Worm (Caenorhabditis elegans) whole organism, L1 larva: ENCODE data around the gene lgc-48.

ENCODE experiments used
- C04F5.9 ChIP-seq: sonication (generic microtip); optimal IDR thresholded peaks from 2 replicates; lab custom pipeline; 2016; ENCODE audit warnings: missing genetic modification characterization, missing compliant biosample characterization
- C34B4.2 ChIP-seq: sonication (generic microtip); optimal IDR thresholded peaks from 2 replicates; lab custom pipeline; 2017; ENCODE audit warnings: mild to moderate bottlenecking, missing genetic modification characterization, missing compliant biosample characterization
- aly-2 ChIP-seq: fragments of 150-350 bp; optimal IDR thresholded peaks from 2 replicates; lab custom pipeline; 2014; ENCODE audit warnings: missing biosample characterization, missing genetic modification characterization
- ama-1 ChIP-seq: fragments of 150-350 bp; optimal IDR thresholded peaks from 2 replicates; lab custom pipeline; 2014
- blmp-1 ChIP-seq: fragments of 150-350 bp; optimal IDR thresholded peaks from 2 replicates; lab custom pipeline; 2014; ENCODE audit warnings: missing biosample characterization, missing genetic modification characterization
- ceh-8 ChIP-seq: fragments of 200-800 bp; sonication (Bioruptor generic); optimal IDR thresholded peaks from 2 replicates; lab custom pipeline; 2018; ENCODE audit warnings: mild to moderate bottlenecking, missing genetic modification characterization, moderate library complexity, missing compliant biosample characterization
- ceh-90 ChIP-seq: sonication (generic microtip); optimal IDR thresholded peaks from 2 replicates; lab custom pipeline; 2016; ENCODE audit warnings: missing genetic modification characterization, missing compliant biosample characterization
- dsc-1 ChIP-seq: sonication (generic microtip); optimal IDR thresholded peaks from 2 replicates; lab custom pipeline; 2016; ENCODE audit warnings: mild to moderate bottlenecking, missing genetic modification characterization, missing compliant biosample characterization
- efl-1 ChIP-seq, 4 experiments: fragments of 150-350 bp; optimal IDR thresholded peaks in 3 of 4; peaks in 1 of 4; 1 replicate in 1 of 4; 2 replicates in 3 of 4; lab custom pipeline; 2014; ENCODE audit warnings: missing biosample characterization in 2 of 4, missing genetic modification characterization in 2 of 4, missing genetic modification reagents in 2 of 4
- efl-3 ChIP-seq: fragments of 200-800 bp; sonication (Bioruptor generic); optimal IDR thresholded peaks from 2 replicates; lab custom pipeline; 2018; ENCODE audit warnings: mild to moderate bottlenecking, missing genetic modification characterization, missing compliant biosample characterization
- elt-2 ChIP-seq: sonication (generic microtip); optimal IDR thresholded peaks from 2 replicates; lab custom pipeline; 2016; ENCODE audit warnings: missing genetic modification characterization, mild to moderate bottlenecking, inconsistent platforms, missing compliant biosample characterization, missing genetic modification reagents
- fkh-8 ChIP-seq: sonication (generic microtip); optimal IDR thresholded peaks from 2 replicates; lab custom pipeline; 2016; ENCODE audit warnings: mild to moderate bottlenecking, missing genetic modification characterization, missing compliant biosample characterization
- fos-1 ChIP-seq: fragments of 150-350 bp; optimal IDR thresholded peaks from 2 replicates; lab custom pipeline; 2014; ENCODE audit warnings: missing biosample characterization, missing genetic modification characterization
- grh-1 ChIP-seq: fragments of 200-800 bp; sonication (Bioruptor generic); IDR thresholded peaks from 2 replicates; pipeline ENCODE4 v1.3.6; 2022; ENCODE audit warnings: missing genetic modification reagents, missing genetic modification characterization, missing compliant biosample characterization
- hlh-17 ChIP-seq: fragments of 200-800 bp; sonication (Bioruptor generic); optimal IDR thresholded peaks from 2 replicates; lab custom pipeline; 2018; ENCODE audit warnings: missing genetic modification characterization, mild to moderate bottlenecking, missing compliant biosample characterization, moderate library complexity, borderline replicate concordance
- hlh-4 ChIP-seq: sonication (generic microtip); optimal IDR thresholded peaks from 2 replicates; lab custom pipeline; 2016; ENCODE audit warnings: mild to moderate bottlenecking, missing genetic modification characterization, missing compliant biosample characterization
- hpl-2 ChIP-seq: fragments of 150-350 bp; optimal IDR thresholded peaks from 2 replicates; lab custom pipeline; 2014; ENCODE audit warnings: missing biosample characterization, missing genetic modification reagents, missing genetic modification characterization
- irx-1 ChIP-seq: sonication (generic microtip); optimal IDR thresholded peaks from 2 replicates; lab custom pipeline; 2016; ENCODE audit warnings: missing genetic modification characterization, missing compliant biosample characterization
- lin-14 ChIP-seq: fragments of 200-800 bp; sonication (Bioruptor generic); optimal IDR thresholded peaks from 2 replicates; lab custom pipeline; 2018; ENCODE audit warnings: mild to moderate bottlenecking, missing genetic modification characterization, moderate library complexity, missing compliant biosample characterization
- lin-35 ChIP-seq, 2 experiments: fragments of 150-350 bp; optimal IDR thresholded peaks; 2 replicates each; lab custom pipeline; 2014; ENCODE audit warnings: missing biosample characterization in 2 of 2, missing genetic modification characterization in 2 of 2, missing genetic modification reagents in 2 of 2
- lir-3 ChIP-seq: sonication (generic microtip); optimal IDR thresholded peaks from 2 replicates; lab custom pipeline; 2016; ENCODE audit warnings: mild to moderate bottlenecking, missing genetic modification characterization, moderate library complexity, missing compliant biosample characterization; ENCODE audit not compliant: poor library complexity
- lsy-2 ChIP-seq, 2 experiments: fragments of 150-350 bp; optimal IDR thresholded peaks; 2 replicates each; lab custom pipeline; 2014; ENCODE audit warnings: missing biosample characterization in 2 of 2, missing genetic modification characterization in 2 of 2
- mab-9 ChIP-seq: fragments of 200-800 bp; sonication (Bioruptor generic); IDR thresholded peaks from 2 replicates; pipeline ENCODE4 v1.3.6; 2022; ENCODE audit warnings: missing genetic modification reagents, missing genetic modification characterization, missing compliant biosample characterization
- mdl-1 ChIP-seq, 2 experiments: fragments of 150-350 bp; optimal IDR thresholded peaks; 2 replicates each; lab custom pipeline; 2014 to 2017; ENCODE audit warnings: missing biosample characterization in 2 of 2, missing genetic modification characterization in 2 of 2, inconsistent platforms in 1 of 2
- mef-2 ChIP-seq: fragments of 150-350 bp; optimal IDR thresholded peaks from 2 replicates; lab custom pipeline; 2014; ENCODE audit warnings: missing biosample characterization, missing genetic modification characterization
- nhr-11 ChIP-seq: fragments of 150-350 bp; optimal IDR thresholded peaks from 2 replicates; lab custom pipeline; 2014; ENCODE audit warnings: missing biosample characterization, missing genetic modification characterization
- nhr-12 ChIP-seq: sonication (generic microtip); optimal IDR thresholded peaks from 2 replicates; lab custom pipeline; 2017; ENCODE audit warnings: missing biosample characterization, missing genetic modification characterization
- nhr-20 ChIP-seq: sonication (generic microtip); optimal IDR thresholded peaks from 2 replicates; lab custom pipeline; 2016; ENCODE audit warnings: mild to moderate bottlenecking, missing genetic modification characterization, missing compliant biosample characterization
- nhr-47 ChIP-seq: sonication (generic microtip); optimal IDR thresholded peaks from 2 replicates; lab custom pipeline; 2016; ENCODE audit warnings: mild to moderate bottlenecking, missing genetic modification characterization, moderate library complexity, missing compliant biosample characterization
- nhr-71 ChIP-seq: sonication (generic microtip); optimal IDR thresholded peaks from 2 replicates; lab custom pipeline; 2016; ENCODE audit warnings: mild to moderate bottlenecking, missing genetic modification characterization, moderate library complexity, missing compliant biosample characterization
- nhr-77 ChIP-seq: fragments of 150-350 bp; optimal IDR thresholded peaks from 2 replicates; lab custom pipeline; 2014; ENCODE audit warnings: missing biosample characterization, missing genetic modification characterization
- nhr-84 ChIP-seq: sonication (generic microtip); optimal IDR thresholded peaks from 2 replicates; lab custom pipeline; 2017; ENCODE audit warnings: missing biosample characterization, missing genetic modification characterization
- nhr-85 ChIP-seq: sonication (generic microtip); peaks from one replicate; lab custom pipeline; 2016; ENCODE audit warnings: missing genetic modification characterization, inconsistent platforms, missing compliant biosample characterization
- nhr-90 ChIP-seq: sonication (generic microtip); optimal IDR thresholded peaks from 2 replicates; lab custom pipeline; 2016; ENCODE audit warnings: mild to moderate bottlenecking, missing genetic modification characterization, missing compliant biosample characterization; ENCODE audit not compliant: poor library complexity
- pag-3 ChIP-seq: sonication (generic microtip); optimal IDR thresholded peaks from 2 replicates; lab custom pipeline; 2017; ENCODE audit warnings: missing genetic modification characterization, mild to moderate bottlenecking, missing compliant biosample characterization, antibody characterized with exemption, borderline replicate concordance; ENCODE audit not compliant: insufficient read depth
- pax-3 ChIP-seq: fragments of 200-800 bp; sonication (Bioruptor generic); optimal IDR thresholded peaks from 2 replicates; lab custom pipeline; 2018; ENCODE audit warnings: mild to moderate bottlenecking, missing genetic modification characterization, moderate library complexity, missing compliant biosample characterization
- pqm-1 ChIP-seq: sonication (generic microtip); optimal IDR thresholded peaks from 3 replicates; lab custom pipeline; 2017; ENCODE audit warnings: missing biosample characterization, missing genetic modification characterization
- snu-23 ChIP-seq: sonication (generic microtip); optimal IDR thresholded peaks from 2 replicates; lab custom pipeline; 2016; ENCODE audit warnings: missing genetic modification characterization, missing compliant biosample characterization
- tbx-2 ChIP-seq: sonication (generic microtip); optimal IDR thresholded peaks from 2 replicates; lab custom pipeline; 2016; ENCODE audit warnings: missing genetic modification characterization, missing compliant biosample characterization
- unc-30 ChIP-seq: sonication (generic microtip); optimal IDR thresholded peaks from 2 replicates; lab custom pipeline; 2017; ENCODE audit warnings: missing biosample characterization, missing genetic modification characterization
- unc-62 ChIP-seq: fragments of 150-350 bp; optimal IDR thresholded peaks from 2 replicates; lab custom pipeline; 2014; ENCODE audit warnings: missing biosample characterization, missing genetic modification reagents, missing genetic modification characterization
- unc-86 ChIP-seq: sonication (generic microtip); optimal IDR thresholded peaks from 2 replicates; lab custom pipeline; 2016; ENCODE audit warnings: missing genetic modification characterization, missing compliant biosample characterization
- xbp-1 ChIP-seq: sonication (generic microtip); optimal IDR thresholded peaks from 2 replicates; lab custom pipeline; 2016; ENCODE audit warnings: missing genetic modification characterization, missing compliant biosample characterization
- zip-4 ChIP-seq: fragments of 200-800 bp; sonication (Bioruptor generic); optimal IDR thresholded peaks from 2 replicates; lab custom pipeline; 2018; ENCODE audit warnings: mild to moderate bottlenecking, missing genetic modification characterization, moderate library complexity, missing compliant biosample characterization
- ztf-4 ChIP-seq: fragments of 150-350 bp; optimal IDR thresholded peaks from 2 replicates; lab custom pipeline; 2014; ENCODE audit warnings: missing biosample characterization, missing genetic modification characterization

lgc-48 gene

ce11 chrV:13352415-13352814 is 12.4 kb downstream of the lgc-48 start:
- TF ChIP-seq lin-14 (peak; percentile 61), unc-86 (no peak), mab-9 (GFP tag; lab: Robert Waterston, UW) (peak; percentile 78), fkh-8 (no peak), pqm-1 (tag; lab: Kevin White, UChicago) (no peak)

ce11 chrV:13356210-13356609 is 16.2 kb downstream of the lgc-48 start:
- TF ChIP-seq pqm-1 (tag; lab: Kevin White, UChicago) (no peak), efl-1 (optimal IDR thresholded peaks at IDR 0.05; lab: Kevin White, UChicago) (no peak), efl-1 (GFP tag; optimal IDR thresholded peaks at IDR 0.05 in 1 of 2; lab: Kevin White, UChicago) (peak in 1 of 2 experiments; percentile 81), lsy-2 (tag; optimal IDR thresholded peaks at IDR 0.05; lab: Kevin White, UChicago) (no peak)

- no peak for TF ChIP-seq C04F5.9 (tag; lab: Kevin White, UChicago)
- no peak for TF ChIP-seq ceh-8 (GFP tag; lab: Kevin White, UChicago)
- TF ChIP-seq efl-3 (GFP tag; lab: Kevin White, UChicago), result no peak
- no peak for TF ChIP-seq mdl-1 (tag; optimal IDR thresholded peaks at IDR 0.05; lab: Kevin White, UChicago)
- TF ChIP-seq zip-4 (GFP tag; lab: Kevin White, UChicago), result no peak
- TF ChIP-seq nhr-90, result no peak
- TF ChIP-seq nhr-84 (tag; lab: Kevin White, UChicago), result no peak
- no peak for TF ChIP-seq tbx-2 (tag; lab: Kevin White, UChicago)
- TF ChIP-seq nhr-11 (tag; lab: Kevin White, UChicago), result no peak
- TF ChIP-seq snu-23 (GFP tag; lab: Kevin White, UChicago), result peak; percentile 15
- no peak for TF ChIP-seq mef-2
- no peak for TF ChIP-seq lir-3 (tag; lab: Kevin White, UChicago)
- peak; percentile 91 for TF ChIP-seq elt-2 (tag; lab: Kevin White, UChicago)
- no peak for TF ChIP-seq ama-1 (lab: Kevin White, UChicago)
- TF ChIP-seq nhr-77, result no peak
- no peak for TF ChIP-seq hlh-4 (tag; lab: Kevin White, UChicago)
- TF ChIP-seq ztf-4 (tag; lab: Kevin White, UChicago), result no peak
- TF ChIP-seq lsy-2 (tag; optimal IDR thresholded peaks at IDR 0.05; lab: Kevin White, UChicago), result no peak
- TF ChIP-seq blmp-1 (tag; lab: Kevin White, UChicago), result peak; percentile 26
- no peak for TF ChIP-seq nhr-47 (tag; lab: Kevin White, UChicago)
- no peak for TF ChIP-seq ceh-90 (tag; lab: Kevin White, UChicago)
- TF ChIP-seq C34B4.2 (tag; lab: Kevin White, UChicago), result no peak
- TF ChIP-seq lin-35 (GFP tag; optimal IDR thresholded peaks at IDR 0.05; lab: Kevin White, UChicago), result peak in 1 of 2 experiments; percentile 30
- TF ChIP-seq hpl-2 (GFP tag; lab: Kevin White, UChicago), result no peak
- peak; percentile 6 for TF ChIP-seq dsc-1 (tag; lab: Kevin White, UChicago)
- peak; percentile 65 for TF ChIP-seq nhr-85
- TF ChIP-seq unc-86, result no peak
- TF ChIP-seq grh-1 (GFP tag; lab: Robert Waterston, UW), result no peak
- no peak for TF ChIP-seq unc-30 (tag; lab: Kevin White, UChicago)
- TF ChIP-seq pax-3, result no peak
- TF ChIP-seq xbp-1 (tag; lab: Kevin White, UChicago), result no peak
- no peak for TF ChIP-seq unc-62 (GFP tag; lab: Kevin White, UChicago)
- peak; percentile 64 for TF ChIP-seq nhr-71 (tag; lab: Kevin White, UChicago)
- peak; percentile 35 for TF ChIP-seq nhr-20 (tag; lab: Kevin White, UChicago)
- TF ChIP-seq aly-2 (tag; lab: Kevin White, UChicago), result no peak
- no peak for TF ChIP-seq fos-1 (tag; lab: Kevin White, UChicago)
- TF ChIP-seq lin-14, result peak; percentile 15
- TF ChIP-seq hlh-17 (GFP tag; lab: Kevin White, UChicago), result no peak
- no peak for TF ChIP-seq pag-3 (tag; lab: Kevin White, UChicago)
- TF ChIP-seq irx-1 (tag; lab: Kevin White, UChicago), result no peak
- TF ChIP-seq nhr-12 (tag; lab: Kevin White, UChicago), result no peak
These were observed 17.7 kb downstream of the lgc-48 start, which contains the start of gene F32H5.1 for ce11 chrV:13357652-13358281. Gene F32H5.1 (minus strand): TSS chrV:13358037.
